Worm (Caenorhabditis elegans) whole organism, young adult: ENCODE data around the gene epg-5.

ENCODE experiments used
- F49E8.2 ChIP-seq: sonication (generic microtip); optimal IDR thresholded peaks from 3 replicates; lab custom pipeline; 2017; ENCODE audit warnings: missing genetic modification characterization, mild to moderate bottlenecking, missing compliant biosample characterization, antibody characterized with exemption, moderate library complexity; ENCODE audit not compliant: insufficient read depth
- F57C9.4 ChIP-seq: sonication (generic microtip); optimal IDR thresholded peaks from 2 replicates; lab custom pipeline; 2017; ENCODE audit warnings: mild to moderate bottlenecking, missing genetic modification characterization, missing compliant biosample characterization
- attf-6 ChIP-seq: fragments of 200-800 bp; sonication (Bioruptor generic); IDR thresholded peaks from 2 replicates; pipeline ENCODE4 v1.3.6; 2022; ENCODE audit warnings: missing genetic modification reagents, missing genetic modification characterization, missing compliant biosample characterization
- ceh-58 ChIP-seq: fragments of 200-800 bp; sonication (Bioruptor generic); IDR thresholded peaks from 2 replicates; pipeline ENCODE4 v1.3.6; 2022; ENCODE audit warnings: missing genetic modification characterization, missing compliant biosample characterization
- madf-6 ChIP-seq: fragments of 200-800 bp; sonication (Bioruptor generic); IDR thresholded peaks from 2 replicates; pipeline ENCODE4 v1.3.6; 2022; ENCODE audit warnings: missing genetic modification reagents, missing genetic modification characterization, missing compliant biosample characterization
- mxl-1 ChIP-seq: sonication (generic microtip); optimal IDR thresholded peaks from 2 replicates; lab custom pipeline; 2016; ENCODE audit warnings: missing genetic modification characterization, missing compliant biosample characterization
- sptf-2 ChIP-seq: fragments of 200-800 bp; sonication (Bioruptor generic); optimal IDR thresholded peaks from 2 replicates; lab custom pipeline; 2018; ENCODE audit warnings: mild to moderate bottlenecking, missing genetic modification characterization, missing compliant biosample characterization
- unc-130 ChIP-seq: sonication (generic microtip); optimal IDR thresholded peaks from 2 replicates; lab custom pipeline; 2016; ENCODE audit warnings: missing genetic modification reagents, missing genetic modification characterization, missing compliant biosample characterization
- unc-62 ChIP-seq: fragments of 150-350 bp; optimal IDR thresholded peaks from 2 replicates; lab custom pipeline; 2014; ENCODE audit warnings: missing biosample characterization, missing genetic modification reagents, missing genetic modification characterization
- ztf-26 ChIP-seq: sonication (generic microtip); optimal IDR thresholded peaks from 2 replicates; lab custom pipeline; 2017; ENCODE audit warnings: missing genetic modification characterization, missing compliant biosample characterization
- ztf-3 ChIP-seq: fragments of 200-800 bp; sonication (Bioruptor generic); optimal IDR thresholded peaks from 2 replicates; lab custom pipeline; 2018; ENCODE audit warnings: mild to moderate bottlenecking, missing genetic modification characterization, missing compliant biosample characterization
- ztf-6 ChIP-seq: fragments of 200-800 bp; sonication (Bioruptor generic); IDR thresholded peaks from 2 replicates; pipeline ENCODE4 v1.3.6; 2022; ENCODE audit warnings: missing genetic modification reagents, missing genetic modification characterization, missing compliant biosample characterization

- TF ChIP-seq ztf-3 = no peak
- TF ChIP-seq sptf-2 (GFP tag; lab: Kevin White, UChicago) = no peak
- no peak for TF ChIP-seq mxl-1 (tag; lab: Kevin White, UChicago)
- TF ChIP-seq attf-6 (GFP tag; lab: Robert Waterston, UW) = no peak
- no peak for TF ChIP-seq ztf-6 (GFP tag; lab: Robert Waterston, UW)
- no peak for TF ChIP-seq ztf-26 (tag; lab: Kevin White, UChicago)
- no peak for TF ChIP-seq ceh-58 (GFP tag; lab: Robert Waterston, UW)
- TF ChIP-seq unc-62 = no peak
- no peak for TF ChIP-seq F57C9.4 (tag; lab: Kevin White, UChicago)
- no peak for TF ChIP-seq F49E8.2 (tag; lab: Kevin White, UChicago)
- TF ChIP-seq unc-130 (GFP tag; lab: Kevin White, UChicago) = no peak
- TF ChIP-seq madf-6 (GFP tag; lab: Robert Waterston, UW) = no peak
Observed at ce11 chrII:6612544-6612943, 3.4 kb upstream of the epg-5 start.
